Fruit fly (Drosophila melanogaster) whole organism, embryonic: ENCODE measurements around the gene temp.

Experiments
- ATbp ChIP-seq: fragments of 200-800 bp; sonication (Bioruptor generic); optimal IDR thresholded peaks from 2 replicates; lab custom pipeline; 2017; ENCODE audit warnings: missing biosample characterization, mild to moderate bottlenecking, missing genetic modification characterization, missing genetic modification reagents
- Adf1 ChIP-seq: fragments of 200-800 bp; sonication (Bioruptor generic); IDR thresholded peaks from 2 replicates; pipeline ENCODE4 v1.3.6; 2022; ENCODE audit warnings: missing biosample characterization, missing genetic modification characterization
- Atf3 ChIP-seq: fragments of 200-800 bp; sonication (Bioruptor generic); optimal IDR thresholded peaks from 3 replicates; lab custom pipeline; 2016; ENCODE audit warnings: missing biosample characterization, missing genetic modification characterization
- B-H1 ChIP-seq: fragments of 200-800 bp; sonication (Bioruptor generic); IDR thresholded peaks from 3 replicates; pipeline ENCODE4 v1.3.6; 2022; ENCODE audit warnings: missing biosample characterization, missing genetic modification characterization
- BEAF-32 ChIP-seq: fragments of 200-800 bp; sonication (Bioruptor generic); optimal IDR thresholded peaks from 3 replicates; lab custom pipeline; 2017; ENCODE audit warnings: missing biosample characterization, missing genetic modification characterization, mild to moderate bottlenecking, moderate library complexity, missing genetic modification reagents
- CG12659 ChIP-seq: fragments of 200-800 bp; sonication (Bioruptor generic); optimal IDR thresholded peaks from 3 replicates; lab custom pipeline; 2017; ENCODE audit warnings: mild to moderate bottlenecking, missing biosample characterization, missing genetic modification reagents, missing genetic modification characterization
- CG13287 ChIP-seq: fragments of 200-800 bp; sonication (Bioruptor generic); IDR thresholded peaks from 2 replicates; pipeline ENCODE4 v1.3.6; 2022; ENCODE audit warnings: missing biosample characterization, missing genetic modification characterization; ENCODE audit not compliant: partially characterized antibody
- CG14965 ChIP-seq: fragments of 200-800 bp; sonication (Bioruptor generic); optimal IDR thresholded peaks from 2 replicates; lab custom pipeline; 2016; ENCODE audit warnings: missing biosample characterization, missing genetic modification characterization, borderline replicate concordance
- CG15514 ChIP-seq: fragments of 200-800 bp; sonication (Bioruptor generic); optimal IDR thresholded peaks from 3 replicates; lab custom pipeline; 2017; ENCODE audit warnings: missing biosample characterization, missing genetic modification characterization, mild to moderate bottlenecking, moderate library complexity, missing genetic modification reagents
- CG1647 ChIP-seq: fragments of 200-800 bp; sonication (Bioruptor generic); optimal IDR thresholded peaks from 3 replicates; lab custom pipeline; 2016; ENCODE audit warnings: missing biosample characterization, missing genetic modification characterization
- CG17328 ChIP-seq: fragments of 200-800 bp; sonication (Bioruptor generic); IDR thresholded peaks from 2 replicates; pipeline ENCODE4 v1.3.6; 2022; ENCODE audit warnings: missing biosample characterization, missing genetic modification characterization
- CG17829 ChIP-seq: fragments of 200-800 bp; optimal IDR thresholded peaks from 2 replicates; lab custom pipeline; 2019; ENCODE audit warnings: missing biosample characterization, mild to moderate bottlenecking, missing genetic modification characterization, moderate library complexity
- CG1832 ChIP-seq: fragments of 200-800 bp; sonication (Bioruptor generic); optimal IDR thresholded peaks from 2 replicates; lab custom pipeline; 2017; ENCODE audit warnings: missing biosample characterization, mild to moderate bottlenecking, missing genetic modification characterization, inconsistent platforms
- CG18764 ChIP-seq: fragments of 200-800 bp; sonication (Bioruptor generic); optimal IDR thresholded peaks from 3 replicates; lab custom pipeline; 2016; ENCODE audit warnings: missing biosample characterization, missing genetic modification characterization
- CG3163 ChIP-seq: fragments of 200-800 bp; sonication (Bioruptor generic); optimal IDR thresholded peaks from 3 replicates; lab custom pipeline; 2016; ENCODE audit warnings: missing biosample characterization, missing genetic modification characterization
- CG34376 ChIP-seq: fragments of 200-800 bp; sonication (Bioruptor generic); optimal IDR thresholded peaks from 2 replicates; lab custom pipeline; 2018; ENCODE audit warnings: missing biosample characterization, mild to moderate bottlenecking, missing genetic modification characterization
- CG5953 ChIP-seq: fragments of 200-800 bp; sonication (Bioruptor generic); IDR thresholded peaks from 2 replicates; pipeline ENCODE4 v1.3.6; 2022; ENCODE audit warnings: missing biosample characterization, missing genetic modification characterization
- CG6854 ChIP-seq: fragments of 200-800 bp; sonication (Bioruptor generic); optimal IDR thresholded peaks from 3 replicates; lab custom pipeline; 2017; ENCODE audit warnings: missing biosample characterization, mild to moderate bottlenecking, missing genetic modification characterization
- CG7928 ChIP-seq: fragments of 200-800 bp; sonication (Bioruptor generic); optimal IDR thresholded peaks from 2 replicates; lab custom pipeline; 2017; ENCODE audit warnings: missing biosample characterization, mild to moderate bottlenecking, missing genetic modification characterization
- Chrac-16 ChIP-seq: fragments of 200-800 bp; sonication (Bioruptor generic); optimal IDR thresholded peaks from 3 replicates; lab custom pipeline; 2016; ENCODE audit warnings: missing biosample characterization, missing genetic modification characterization
- D19B ChIP-seq: fragments of 200-800 bp; sonication (Bioruptor generic); optimal IDR thresholded peaks from 2 replicates; lab custom pipeline; 2017; ENCODE audit warnings: missing biosample characterization, mild to moderate bottlenecking, missing genetic modification characterization
- Drgx ChIP-seq: fragments of 200-800 bp; sonication (Bioruptor generic); IDR thresholded peaks from 2 replicates; pipeline ENCODE4 v1.3.6; 2022; ENCODE audit warnings: missing biosample characterization, missing genetic modification characterization
- Elba2 ChIP-seq: fragments of 200-800 bp; sonication (Bioruptor generic); optimal IDR thresholded peaks from 3 replicates; lab custom pipeline; 2016; ENCODE audit warnings: missing biosample characterization, missing genetic modification characterization
- Ets65A ChIP-seq: fragments of 200-800 bp; sonication (Bioruptor generic); peaks from one replicate; lab custom pipeline; 2016; ENCODE audit warnings: missing biosample characterization, missing genetic modification characterization
- HLHmδ ChIP-seq: fragments of 200-800 bp; sonication (Bioruptor generic); optimal IDR thresholded peaks from 2 replicates; lab custom pipeline; 2018; ENCODE audit warnings: missing biosample characterization, mild to moderate bottlenecking, missing genetic modification characterization, moderate library complexity
- Hmr ChIP-seq: fragments of 200-800 bp; sonication (Bioruptor generic); optimal IDR thresholded peaks from 3 replicates; lab custom pipeline; 2017; ENCODE audit warnings: mild to moderate bottlenecking, missing biosample characterization, missing genetic modification reagents, missing genetic modification characterization
- Hmx ChIP-seq: fragments of 200-800 bp; sonication (Bioruptor generic); optimal IDR thresholded peaks from 2 replicates; lab custom pipeline; 2016; ENCODE audit warnings: missing biosample characterization, missing genetic modification characterization
- Max ChIP-seq: fragments of 200-800 bp; sonication (Bioruptor generic); optimal IDR thresholded peaks from 2 replicates; lab custom pipeline; 2016; ENCODE audit warnings: missing biosample characterization, mild to moderate bottlenecking, missing genetic modification characterization
- Nf-YA ChIP-seq: fragments of 200-800 bp; sonication (Bioruptor generic); IDR thresholded peaks from 2 replicates; pipeline ENCODE4 v1.3.6; 2022; ENCODE audit warnings: missing biosample characterization, missing genetic modification characterization
- Oaz ChIP-seq: fragments of 200-800 bp; sonication (Bioruptor generic); IDR thresholded peaks from 2 replicates; pipeline ENCODE4 v1.3.6; 2022; ENCODE audit warnings: missing biosample characterization, missing genetic modification characterization
- PHDP ChIP-seq: fragments of 200-800 bp; sonication (Bioruptor generic); optimal IDR thresholded peaks from 3 replicates; lab custom pipeline; 2018; ENCODE audit warnings: missing biosample characterization, mild to moderate bottlenecking, missing genetic modification characterization, moderate library complexity
- bab2 ChIP-seq: fragments of 200-800 bp; sonication (Bioruptor generic); optimal IDR thresholded peaks from 2 replicates; lab custom pipeline; 2016; ENCODE audit warnings: missing biosample characterization, missing genetic modification characterization
- cg ChIP-seq: fragments of 200-800 bp; sonication (Bioruptor generic); optimal IDR thresholded peaks from 3 replicates; lab custom pipeline; 2019; ENCODE audit warnings: missing biosample characterization, mild to moderate bottlenecking, missing genetic modification characterization, moderate library complexity
- chinmo ChIP-seq: fragments of 200-800 bp; sonication (Bioruptor generic); IDR thresholded peaks from 4 replicates; pipeline ENCODE4 v1.3.6; 2022; ENCODE audit warnings: missing biosample characterization, missing genetic modification characterization; ENCODE audit not compliant: partially characterized antibody
- dm ChIP-seq: fragments of 200-800 bp; sonication (Bioruptor generic); optimal IDR thresholded peaks from 3 replicates; lab custom pipeline; 2016; ENCODE audit warnings: missing biosample characterization, missing genetic modification characterization
- hth ChIP-seq: fragments of >200 bp; optimal IDR thresholded peaks from 2 replicates; lab custom pipeline; 2017; ENCODE audit warnings: inconsistent platforms
- jing ChIP-seq: fragments of 200-800 bp; sonication (Bioruptor generic); optimal IDR thresholded peaks from 2 replicates; lab custom pipeline; 2018; ENCODE audit warnings: missing biosample characterization, mild to moderate bottlenecking, missing genetic modification characterization
- lbe ChIP-seq: fragments of 200-800 bp; sonication (Bioruptor generic); optimal IDR thresholded peaks from 2 replicates; lab custom pipeline; 2016; ENCODE audit warnings: missing biosample characterization, mild to moderate bottlenecking, missing genetic modification characterization
- maf-S ChIP-seq: fragments of 200-800 bp; sonication (Bioruptor generic); optimal IDR thresholded peaks from 2 replicates; lab custom pipeline; 2016; ENCODE audit warnings: missing biosample characterization, missing genetic modification characterization
- otp ChIP-seq: fragments of 200-800 bp; sonication (Bioruptor generic); IDR thresholded peaks from 3 replicates; pipeline ENCODE4, ENCODE4 v1.3.6; 2022; ENCODE audit warnings: missing biosample characterization, missing genetic modification characterization
- pho ChIP-seq: fragments of 200-800 bp; sonication (Bioruptor generic); optimal IDR thresholded peaks from 2 replicates; lab custom pipeline; 2016; ENCODE audit warnings: missing biosample characterization, missing genetic modification characterization
- sc ChIP-seq, 3 experiments: fragments of >200 bp in 2 of 3; fragments of 200-800 bp in 1 of 3; sonication (Bioruptor generic) in 1 of 3; optimal IDR thresholded peaks; 2 replicates in 2 of 3; 3 replicates in 1 of 3; lab custom pipeline; 2017; ENCODE audit warnings: mild to moderate bottlenecking in 1 of 3, missing biosample characterization in 1 of 3, missing genetic modification characterization in 1 of 3, missing genetic modification reagents in 1 of 3
- schlank ChIP-seq: fragments of 200-800 bp; sonication (Bioruptor generic); optimal IDR thresholded peaks from 2 replicates; lab custom pipeline; 2018; ENCODE audit warnings: missing biosample characterization, mild to moderate bottlenecking, missing genetic modification characterization
- sens-2 ChIP-seq: fragments of 200-800 bp; sonication (Bioruptor generic); IDR thresholded peaks from 2 replicates; pipeline ENCODE4 v1.3.6; 2022; ENCODE audit warnings: missing biosample characterization, missing genetic modification characterization
- slbo ChIP-seq: fragments of 200-800 bp; sonication (Bioruptor generic); IDR thresholded peaks from 2 replicates; pipeline ENCODE4 v1.3.6; 2022; ENCODE audit warnings: missing biosample characterization, missing genetic modification characterization
- so ChIP-seq: fragments of 200-800 bp; sonication (Bioruptor generic); IDR thresholded peaks from 3 replicates; pipeline ENCODE4 v1.3.6; 2022; ENCODE audit warnings: missing biosample characterization, missing genetic modification characterization
- stwl ChIP-seq: fragments of 200-800 bp; sonication (Bioruptor generic); optimal IDR thresholded peaks from 3 replicates; lab custom pipeline; 2018; ENCODE audit warnings: missing biosample characterization, mild to moderate bottlenecking, missing genetic modification characterization, moderate library complexity
- tgo ChIP-seq: fragments of 200-800 bp; sonication (Bioruptor generic); IDR thresholded peaks from 3 replicates; pipeline ENCODE4 v1.3.6; 2022; ENCODE audit warnings: missing biosample characterization, missing genetic modification characterization
- yki ChIP-seq: fragments of >200 bp; optimal IDR thresholded peaks from 3 replicates; lab custom pipeline; 2018

Gene temp

dm6 chrX:2297428-2298200 is 35.3 kb upstream of the temp start (continued):
- TF ChIP-seq CG18764 = peak; percentile 98
- peak; percentile 98 for TF ChIP-seq Atf3
- TF ChIP-seq ATbp (GFP tag; lab: Kevin White, UChicago) = peak; percentile 99
- TF ChIP-seq jing (GFP tag; lab: Kevin White, UChicago) = peak; percentile 98
- TF ChIP-seq stwl (tag; lab: Kevin White, UChicago) = peak; percentile 34
- TF ChIP-seq Ets65A (GFP tag; lab: Kevin White, UChicago) = peak; percentile 100
- TF ChIP-seq cg (GFP tag; lab: Kevin White, UChicago) = peak; percentile 8
- TF ChIP-seq sc (optimal IDR thresholded peaks at IDR 0.05; lab: Kevin White, UChicago) = no peak
- peak; percentile 98 for TF ChIP-seq sc (GFP tag; optimal IDR thresholded peaks at IDR 0.05; lab: Kevin White, UChicago)
- peak; percentile 13; the same call in 1 of the 2 replicates for TF ChIP-seq CG13287
- TF ChIP-seq Chrac-16 (GFP tag; lab: Kevin White, UChicago) = peak; percentile 99
- peak; percentile 98 for TF ChIP-seq tgo (GFP tag; lab: Robert Waterston, UW)
- TF ChIP-seq CG5953 (GFP tag; lab: Robert Waterston, UW) = peak; percentile 98
- peak; percentile 94 for TF ChIP-seq CG15514 (GFP tag; lab: Kevin White, UChicago)
- TF ChIP-seq Drgx (GFP tag; lab: Robert Waterston, UW) = peak; percentile 97
- TF ChIP-seq otp (GFP tag; lab: Robert Waterston, UW) = peak; percentile 99
- TF ChIP-seq HLHmδ (GFP tag; lab: Kevin White, UChicago) = no peak
- TF ChIP-seq bab2 (GFP tag; lab: Kevin White, UChicago) = peak; percentile 99
- peak; percentile 98 for TF ChIP-seq sens-2 (GFP tag; lab: Robert Waterston, UW)
- TF ChIP-seq CG3163 (GFP tag; lab: Kevin White, UChicago) = peak; percentile 95
- peak; percentile 99 for TF ChIP-seq CG1647 (GFP tag; lab: Kevin White, UChicago)
- TF ChIP-seq PHDP (tag; lab: Kevin White, UChicago) = peak; percentile 98
- TF ChIP-seq pho (GFP tag; lab: Kevin White, UChicago) = peak; percentile 97
- TF ChIP-seq CG6854 (GFP tag; lab: Kevin White, UChicago) = peak; percentile 95
- peak; percentile 97 for TF ChIP-seq B-H1 (GFP tag; lab: Robert Waterston, UW)
- TF ChIP-seq Oaz (GFP tag; lab: Robert Waterston, UW) = peak; percentile 95
- no peak for TF ChIP-seq hth (lab: Kevin White, UChicago)
- TF ChIP-seq yki (lab: Kevin White, UChicago) = no peak
- TF ChIP-seq Elba2 (GFP tag; lab: Kevin White, UChicago) = peak; percentile 65
- peak; percentile 98 for TF ChIP-seq Adf1 (GFP tag; lab: Robert Waterston, UW)
- peak; percentile 89 for TF ChIP-seq D19B (GFP tag; lab: Kevin White, UChicago)
- peak; percentile 92 for TF ChIP-seq CG34376 (GFP tag; lab: Kevin White, UChicago)
- TF ChIP-seq CG7928 (GFP tag; lab: Kevin White, UChicago) = peak; percentile 77
- TF ChIP-seq Hmr (GFP tag; lab: Kevin White, UChicago) = peak; percentile 98
- TF ChIP-seq Nf-YA (GFP tag; lab: Robert Waterston, UW) = peak; percentile 98
- peak; percentile 90 for TF ChIP-seq CG14965 (GFP tag; lab: Kevin White, UChicago)
- TF ChIP-seq maf-S (GFP tag; lab: Kevin White, UChicago) = peak; percentile 98
- peak; percentile 70 for TF ChIP-seq lbe (GFP tag; lab: Kevin White, UChicago)
- peak; percentile 91 for TF ChIP-seq Hmx (GFP tag; lab: Kevin White, UChicago)
- TF ChIP-seq so (GFP tag; lab: Robert Waterston, UW) = peak; percentile 98
- peak; percentile 99 for TF ChIP-seq CG12659 (GFP tag; lab: Kevin White, UChicago)
- TF ChIP-seq chinmo = 0 out of 4 replicates have a peak, but pooled peaks have one; percentile 53
- TF ChIP-seq CG17829 (tag; lab: Kevin White, UChicago) = peak; percentile 97
- peak; percentile 99 for TF ChIP-seq slbo (GFP tag; lab: Robert Waterston, UW)
- peak; percentile 98 for TF ChIP-seq Max (GFP tag; lab: Kevin White, UChicago)
- TF ChIP-seq CG1832 = no peak
- TF ChIP-seq dm (GFP tag; lab: Kevin White, UChicago) = peak; percentile 98
- TF ChIP-seq CG17328 = peak; percentile 99
- peak; percentile 17 for TF ChIP-seq BEAF-32
- TF ChIP-seq schlank = peak; percentile 97
